Fruit fly (Drosophila melanogaster): ENCODE measurements around the gene CG7131.

The CG7131 gene

dm6 chr3R:18297444-18298297 lies 9.1 kb upstream of the CG7131 start:
- TF ChIP-seq Clk (GFP tag; optimal IDR thresholded peaks at IDR 0.05) (no peak), tj (GFP tag; optimal IDR thresholded peaks at IDR 0.05) (no peak), kay (GFP tag; ENCODE audit: borderline replicate concordance) (peak; percentile 96), bab1 (GFP tag; optimal IDR thresholded peaks at IDR 0.05) (no peak)

- TF ChIP-seq toe (GFP tag; optimal IDR thresholded peaks at IDR 0.05) (no peak), CG5204 (GFP tag; optimal IDR thresholded peaks at IDR 0.05) (no peak), CG12768 (GFP tag; optimal IDR thresholded peaks at IDR 0.05) (peak; percentile 19), tj (GFP tag; optimal IDR thresholded peaks at IDR 0.05) (peak; percentile 62), CG7045 (GFP tag; optimal IDR thresholded peaks at IDR 0.05) (no peak), CG11617 (GFP tag; optimal IDR thresholded peaks at IDR 0.05) (no peak)
These were observed 8.2 kb upstream of the CG7131 start for dm6 chr3R:18296737-18297136.

- TF ChIP-seq toe (GFP tag; optimal IDR thresholded peaks at IDR 0.05) (no peak), CG5204 (GFP tag; optimal IDR thresholded peaks at IDR 0.05) (no peak), CG7045 (GFP tag; optimal IDR thresholded peaks at IDR 0.05) (no peak), Hr96 (GFP tag; optimal IDR thresholded peaks at IDR 0.05) (no peak), kay (GFP tag; ENCODE audit: borderline replicate concordance) (no peak), CG12768 (GFP tag; optimal IDR thresholded peaks at IDR 0.05) (no peak), bab1 (GFP tag; optimal IDR thresholded peaks at IDR 0.05) (no peak), CG14711 (tag; optimal IDR thresholded peaks at IDR 0.05) (no peak), CG1620 (GFP tag; optimal IDR thresholded peaks at IDR 0.05) (no peak)
These were observed 7.5 kb upstream of the CG7131 start for dm6 chr3R:18296084-18296483.

- peak; percentile 77 for TF ChIP-seq kay (GFP tag; ENCODE audit: borderline replicate concordance)
- TF ChIP-seq Clk (GFP tag; optimal IDR thresholded peaks at IDR 0.05) = no peak
- no peak for TF ChIP-seq cnc (optimal IDR thresholded peaks at IDR 0.05)
- no peak for TF ChIP-seq ovo (GFP tag; optimal IDR thresholded peaks at IDR 0.05)
- no peak for TF ChIP-seq Crg-1 (GFP tag; optimal IDR thresholded peaks at IDR 0.05)
- no peak for TF ChIP-seq Mnt (GFP tag; optimal IDR thresholded peaks at IDR 0.05)
- TF ChIP-seq CG14711 (tag; optimal IDR thresholded peaks at IDR 0.05) = no peak
These were observed 6.8 kb upstream of the CG7131 start for dm6 chr3R:18295262-18295944.

- no peak for TF ChIP-seq CG7045 (GFP tag; optimal IDR thresholded peaks at IDR 0.05)
- no peak for TF ChIP-seq ovo (GFP tag; optimal IDR thresholded peaks at IDR 0.05)
- no peak for TF ChIP-seq CG11617 (GFP tag; optimal IDR thresholded peaks at IDR 0.05)
- TF ChIP-seq Mnt (GFP tag; optimal IDR thresholded peaks at IDR 0.05) = no peak
- no peak for TF ChIP-seq Crg-1 (GFP tag; optimal IDR thresholded peaks at IDR 0.05)
- TF ChIP-seq cic (GFP tag; optimal IDR thresholded peaks at IDR 0.05) = no peak
- no peak for TF ChIP-seq Hr96 (GFP tag; optimal IDR thresholded peaks at IDR 0.05)
- TF ChIP-seq bab1 (GFP tag; optimal IDR thresholded peaks at IDR 0.05) = no peak
- no peak for TF ChIP-seq CG7101 (tag; optimal IDR thresholded peaks at IDR 0.05)
- no peak for TF ChIP-seq tj (GFP tag; optimal IDR thresholded peaks at IDR 0.05)
- no peak for TF ChIP-seq CG5204 (GFP tag; optimal IDR thresholded peaks at IDR 0.05)
- no peak for TF ChIP-seq CG14711 (tag; optimal IDR thresholded peaks at IDR 0.05)
- TF ChIP-seq CG12768 (GFP tag; optimal IDR thresholded peaks at IDR 0.05) = no peak
- no peak for TF ChIP-seq cnc (optimal IDR thresholded peaks at IDR 0.05)
- TF ChIP-seq pad (GFP tag; optimal IDR thresholded peaks at IDR 0.05) = no peak
- TF ChIP-seq kay (GFP tag; ENCODE audit: borderline replicate concordance) = no peak
- no peak for TF ChIP-seq toe (GFP tag; optimal IDR thresholded peaks at IDR 0.05)
These were observed 5.9 kb upstream of the CG7131 start for dm6 chr3R:18294488-18294887.

dm6 chr3R:18292371-18292770 lies 3.8 kb upstream of the CG7131 start:
- TF ChIP-seq Mnt (GFP tag; optimal IDR thresholded peaks at IDR 0.05) = peak; percentile 30
- TF ChIP-seq cnc (optimal IDR thresholded peaks at IDR 0.05) = no peak

- peak; percentile 48 for TF ChIP-seq cic (GFP tag; optimal IDR thresholded peaks at IDR 0.05)
- no peak for TF ChIP-seq CG7101 (tag; optimal IDR thresholded peaks at IDR 0.05)
These were observed 3.3 kb upstream of the CG7131 start for dm6 chr3R:18291831-18292230.

- TF ChIP-seq CG7045 (GFP tag; optimal IDR thresholded peaks at IDR 0.05) = no peak
- TF ChIP-seq ovo (GFP tag; optimal IDR thresholded peaks at IDR 0.05) = no peak
- no peak for TF ChIP-seq CG1620 (GFP tag; optimal IDR thresholded peaks at IDR 0.05)
- peak; percentile 11 for TF ChIP-seq bab1 (GFP tag; optimal IDR thresholded peaks at IDR 0.05)
- TF ChIP-seq cnc (optimal IDR thresholded peaks at IDR 0.05) = no peak
- peak; percentile 97 for TF ChIP-seq Mnt (GFP tag; optimal IDR thresholded peaks at IDR 0.05)
- TF ChIP-seq Clk (GFP tag; optimal IDR thresholded peaks at IDR 0.05) = no peak
- TF ChIP-seq CG7101 (tag; optimal IDR thresholded peaks at IDR 0.05) = no peak
- TF ChIP-seq CG12768 (GFP tag; optimal IDR thresholded peaks at IDR 0.05) = no peak
- TF ChIP-seq pad (GFP tag; optimal IDR thresholded peaks at IDR 0.05) = no peak
These were observed 5.1 kb downstream of the CG7131 start, which contains the start of the genes CG14312 and CG8064 for dm6 chr3R:18283441-18283840. CG14312 (minus strand) TSS chr3R:18283528. CG8064 (plus strand) TSS chr3R:18283660.
